Fruit fly (Drosophila melanogaster) whole organism, adult: ENCODE results near the gene CG8539.
"Not testable (repeated sequence)": the region's sequence is repeated elsewhere in the genome, so short reads cannot be mapped to it uniquely, and the experiment has no call there.

Experiments used
- CG11617 ChIP-seq: fragments of 200-800 bp; sonication (Bioruptor generic); optimal IDR thresholded peaks from 2 replicates; lab custom pipeline; 2017; ENCODE audit warnings: mild to moderate bottlenecking, missing biosample characterization, missing genetic modification reagents, missing genetic modification characterization
- CG12768 ChIP-seq: fragments of 200-800 bp; sonication (Bioruptor generic); optimal IDR thresholded peaks from 2 replicates; lab custom pipeline; 2017; ENCODE audit warnings: missing biosample characterization, missing genetic modification characterization, mild to moderate bottlenecking, moderate library complexity, missing genetic modification reagents
- CG14711 ChIP-seq: fragments of 200-800 bp; sonication (Bioruptor generic); optimal IDR thresholded peaks from 2 replicates; lab custom pipeline; 2018; ENCODE audit warnings: missing biosample characterization, mild to moderate bottlenecking, missing genetic modification characterization, moderate library complexity
- CG1620 ChIP-seq: fragments of 200-800 bp; sonication (Bioruptor generic); optimal IDR thresholded peaks from 2 replicates; lab custom pipeline; 2016; ENCODE audit warnings: missing biosample characterization, missing genetic modification characterization
- CG33017 ChIP-seq: fragments of 200-800 bp; sonication (Bioruptor generic); optimal IDR thresholded peaks from 2 replicates; lab custom pipeline; 2018; ENCODE audit warnings: missing biosample characterization, mild to moderate bottlenecking, missing genetic modification characterization, moderate library complexity
- CG5204 ChIP-seq: fragments of 200-800 bp; sonication (Bioruptor generic); optimal IDR thresholded peaks from 2 replicates; lab custom pipeline; 2016; ENCODE audit warnings: missing biosample characterization, missing genetic modification characterization
- CG7045 ChIP-seq: fragments of 200-800 bp; sonication (Bioruptor generic); optimal IDR thresholded peaks from 2 replicates; lab custom pipeline; 2017; ENCODE audit warnings: missing biosample characterization, mild to moderate bottlenecking, missing genetic modification characterization
- CG7101 ChIP-seq: fragments of 200-800 bp; sonication (Bioruptor generic); optimal IDR thresholded peaks from 2 replicates; lab custom pipeline; 2018; ENCODE audit warnings: missing biosample characterization, mild to moderate bottlenecking, missing genetic modification characterization, moderate library complexity
- Clk ChIP-seq: fragments of 200-800 bp; sonication (Bioruptor generic); optimal IDR thresholded peaks from 2 replicates; lab custom pipeline; 2017; ENCODE audit warnings: missing biosample characterization, missing genetic modification characterization
- Crg-1 ChIP-seq: fragments of 200-800 bp; sonication (Bioruptor generic); optimal IDR thresholded peaks from 2 replicates; lab custom pipeline; 2016; ENCODE audit warnings: missing biosample characterization, missing genetic modification characterization
- Hr96 ChIP-seq: fragments of 200-800 bp; sonication (Bioruptor generic); optimal IDR thresholded peaks from 2 replicates; lab custom pipeline; 2016; ENCODE audit warnings: missing biosample characterization, missing genetic modification characterization
- Mnt ChIP-seq: fragments of 200-800 bp; sonication (Bioruptor generic); optimal IDR thresholded peaks from 2 replicates; lab custom pipeline; 2016; ENCODE audit warnings: missing biosample characterization, mild to moderate bottlenecking, missing genetic modification characterization
- bab1 ChIP-seq: fragments of 200-800 bp; sonication (Bioruptor generic); optimal IDR thresholded peaks from 3 replicates; lab custom pipeline; 2019; ENCODE audit warnings: missing biosample characterization, mild to moderate bottlenecking, missing genetic modification characterization, moderate library complexity
- cic ChIP-seq: fragments of 200-800 bp; sonication (Bioruptor generic); optimal IDR thresholded peaks from 2 replicates; lab custom pipeline; 2017; ENCODE audit warnings: missing biosample characterization, mild to moderate bottlenecking, missing genetic modification characterization, moderate library complexity
- cnc ChIP-seq, 2 experiments: fragments of >200 bp; optimal IDR thresholded peaks; 2 replicates each; lab custom pipeline; 2017
- kay ChIP-seq: fragments of 200-800 bp; sonication (Bioruptor generic); peaks from one replicate; lab custom pipeline; 2016; ENCODE audit warnings: missing biosample characterization, missing genetic modification characterization, borderline replicate concordance
- ovo ChIP-seq: fragments of 200-800 bp; sonication (Bioruptor generic); optimal IDR thresholded peaks from 2 replicates; lab custom pipeline; 2016; ENCODE audit warnings: missing biosample characterization, missing genetic modification characterization
- pad ChIP-seq: fragments of 200-800 bp; sonication (Bioruptor generic); optimal IDR thresholded peaks from 3 replicates; lab custom pipeline; 2017; ENCODE audit warnings: missing biosample characterization, missing genetic modification characterization, mild to moderate bottlenecking, moderate library complexity, missing genetic modification reagents
- tj ChIP-seq: fragments of 200-800 bp; sonication (Bioruptor generic); optimal IDR thresholded peaks from 3 replicates; lab custom pipeline; 2017; ENCODE audit warnings: missing biosample characterization, mild to moderate bottlenecking, missing genetic modification characterization, moderate library complexity
- toe ChIP-seq: fragments of 200-800 bp; sonication (Bioruptor generic); optimal IDR thresholded peaks from 2 replicates; lab custom pipeline; 2016; ENCODE audit warnings: missing biosample characterization, missing genetic modification characterization

Gene CG8539

dm6 chr3L:7498731-7499130 is at the start of gene CG8539:
Gene CG8539 (minus strand): TSS chr3L:7498831.
- TF ChIP-seq Mnt, toe, CG7045 (GFP tag; lab: Kevin White, UChicago): not testable (repeated sequence)

dm6 chr3L:7545562-7545961 is 46.9 kb upstream of the CG8539 start:
- TF ChIP-seq cnc (optimal IDR thresholded peaks at IDR 0.05; lab: Kevin White, UChicago) (no peak), Hr96 (GFP tag; lab: Kevin White, UChicago) (no peak), ovo (no peak), CG14711 (no peak), Mnt (GFP tag; lab: Kevin White, UChicago) (no peak)

DNA sequence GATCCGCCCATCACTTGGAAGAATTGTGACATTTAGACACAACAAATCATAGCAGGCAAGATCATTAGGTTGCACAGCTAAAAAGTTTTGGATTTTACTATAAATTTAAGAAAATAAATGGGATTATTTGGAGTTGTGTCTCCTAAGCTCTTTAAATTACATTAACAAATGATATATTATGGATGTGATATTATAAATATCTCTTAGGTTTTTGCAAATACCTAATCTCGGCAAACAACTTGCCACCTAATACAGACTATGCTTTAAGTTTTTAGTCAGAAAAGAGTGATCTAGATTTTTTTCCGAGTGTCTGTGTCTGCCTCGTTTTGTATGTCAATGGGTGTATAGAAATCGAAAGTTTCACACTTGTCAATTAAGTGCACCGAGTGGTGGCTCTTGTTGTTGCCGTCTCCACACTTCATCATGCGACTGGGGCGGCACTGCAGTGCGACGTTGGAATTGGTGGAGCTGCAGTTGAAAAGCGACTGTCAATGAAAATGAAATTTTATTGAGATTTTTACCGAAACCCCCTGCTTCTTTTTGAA is 46.1 kb upstream of the CG8539 start:
- TF ChIP-seq Mnt (GFP tag; lab: Kevin White, UChicago): no peak
- TF ChIP-seq Hr96 (GFP tag; lab: Kevin White, UChicago): no peak
- TF ChIP-seq cic (GFP tag; lab: Kevin White, UChicago): no peak
- peak; percentile 56 for TF ChIP-seq kay (GFP tag; lab: Kevin White, UChicago)
- no peak for TF ChIP-seq CG7101 (tag; lab: Kevin White, UChicago)
- TF ChIP-seq ovo: no peak

dm6 chr3L:7542357-7542756 is 43.7 kb upstream of the CG8539 start, which contains the start of gene CG32376:
Gene CG32376 (minus strand): TSS chr3L:7542457.
- TF ChIP-seq toe (GFP tag; lab: Kevin White, UChicago) (no peak), cic (GFP tag; lab: Kevin White, UChicago) (no peak), ovo (no peak), Crg-1 (GFP tag; lab: Kevin White, UChicago) (no peak), CG1620 (GFP tag; lab: Kevin White, UChicago) (no peak), CG14711 (no peak), CG12768 (no peak), kay (GFP tag; lab: Kevin White, UChicago) (no peak), Mnt (GFP tag; lab: Kevin White, UChicago) (no peak), CG33017 (no peak), CG7045 (GFP tag; lab: Kevin White, UChicago) (no peak), CG5204 (GFP tag; lab: Kevin White, UChicago) (no peak), pad (GFP tag; lab: Kevin White, UChicago) (no peak), bab1 (GFP tag; lab: Kevin White, UChicago) (no peak)

DNA sequence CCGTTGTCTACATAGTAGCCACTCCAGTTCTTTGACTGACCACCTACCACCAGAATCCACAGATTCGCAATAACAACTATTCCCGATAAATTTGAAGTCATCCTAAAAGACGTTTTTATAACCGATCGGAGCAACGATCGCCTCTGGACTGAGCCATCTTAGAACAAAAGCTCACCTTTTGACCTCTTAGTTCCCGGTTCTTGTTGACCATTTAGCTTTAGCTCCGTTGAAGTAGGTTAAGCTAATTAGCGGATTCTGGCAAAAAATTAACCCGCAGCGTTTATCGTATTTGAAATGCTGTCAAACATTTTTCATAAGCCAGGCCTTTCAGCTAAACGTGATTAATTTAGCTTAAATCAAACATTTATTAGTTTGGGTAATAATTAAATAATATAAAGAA is 42.4 kb upstream of the CG8539 start, which contains the start of gene CG32374:
TSS of gene CG32374 (minus strand) at position 101 of the 400 bp plus-strand sequence.
- no peak for TF ChIP-seq cnc (optimal IDR thresholded peaks at IDR 0.05; lab: Kevin White, UChicago)
- no peak for TF ChIP-seq CG1620 (GFP tag; lab: Kevin White, UChicago)
- no peak for TF ChIP-seq Crg-1 (GFP tag; lab: Kevin White, UChicago)
- no peak for TF ChIP-seq CG12768
- no peak for TF ChIP-seq bab1 (GFP tag; lab: Kevin White, UChicago)
- no peak for TF ChIP-seq CG7045 (GFP tag; lab: Kevin White, UChicago)
- no peak for TF ChIP-seq Mnt (GFP tag; lab: Kevin White, UChicago)
- TF ChIP-seq ovo: no peak
- TF ChIP-seq Hr96 (GFP tag; lab: Kevin White, UChicago): no peak
- TF ChIP-seq CG7101 (tag; lab: Kevin White, UChicago): no peak
- no peak for TF ChIP-seq tj (GFP tag; lab: Kevin White, UChicago)
- TF ChIP-seq CG5204 (GFP tag; lab: Kevin White, UChicago): no peak
- TF ChIP-seq CG33017: no peak

DNA sequence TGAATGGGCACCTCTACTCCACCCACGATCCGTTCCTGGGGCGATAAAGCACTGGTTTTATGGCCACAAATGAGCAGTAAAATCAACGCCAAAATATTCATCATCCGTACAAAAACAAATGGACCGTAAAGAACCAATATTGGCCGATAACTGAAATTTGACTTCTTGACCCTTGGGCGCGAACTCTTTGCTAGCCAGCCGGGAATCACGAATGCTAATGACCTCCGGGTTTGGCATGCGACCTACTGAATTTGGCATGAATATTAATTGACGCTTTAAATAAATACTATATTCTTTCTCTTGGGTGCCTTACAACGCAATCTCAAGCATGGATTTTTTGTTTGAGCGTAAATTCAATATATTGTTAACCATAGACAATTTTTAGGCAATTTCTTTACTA is 41.1 kb upstream of the CG8539 start, which contains the start of gene CG16998:
TSS of gene CG16998 (minus strand) at position 101 of the 400 bp plus-strand sequence.
- TF ChIP-seq Hr96 (GFP tag; lab: Kevin White, UChicago) (no peak), CG11617 (GFP tag; lab: Kevin White, UChicago) (no peak), CG7101 (tag; lab: Kevin White, UChicago) (no peak), pad (GFP tag; lab: Kevin White, UChicago) (no peak), tj (GFP tag; lab: Kevin White, UChicago) (no peak), cic (GFP tag; lab: Kevin White, UChicago) (no peak), CG7045 (GFP tag; lab: Kevin White, UChicago) (no peak), Mnt (GFP tag; lab: Kevin White, UChicago) (no peak), CG5204 (GFP tag; lab: Kevin White, UChicago) (no peak), CG1620 (GFP tag; lab: Kevin White, UChicago) (no peak), Clk (no peak), cnc (optimal IDR thresholded peaks at IDR 0.05; lab: Kevin White, UChicago) (no peak), CG12768 (no peak), CG33017 (no peak), Crg-1 (GFP tag; lab: Kevin White, UChicago) (no peak), kay (GFP tag; lab: Kevin White, UChicago) (no peak)
